Fruit fly (Drosophila melanogaster) whole organism, embryonic: ENCODE measurements around the gene Mo25.
A peak's percentile ranks its signal among the peaks of the same experiment; 100 is the strongest.

Source experiments
- ATbp ChIP-seq: fragments of 200-800 bp; sonication (Bioruptor generic); optimal IDR thresholded peaks from 2 replicates; lab custom pipeline; 2017; ENCODE audit warnings: missing biosample characterization, mild to moderate bottlenecking, missing genetic modification characterization, missing genetic modification reagents
- Bgb ChIP-seq: fragments of 200-800 bp; sonication (Bioruptor generic); IDR thresholded peaks from 2 replicates; pipeline ENCODE4 v1.3.6; 2022; ENCODE audit warnings: missing biosample characterization, missing genetic modification characterization; ENCODE audit not compliant: partially characterized antibody
- CG10565 ChIP-seq: fragments of 200-800 bp; sonication (Bioruptor generic); optimal IDR thresholded peaks from 3 replicates; lab custom pipeline; 2016; ENCODE audit warnings: missing biosample characterization, mild to moderate bottlenecking, missing genetic modification characterization
- CG12236 ChIP-seq: fragments of 200-800 bp; sonication (Bioruptor generic); optimal IDR thresholded peaks from 2 replicates; lab custom pipeline; 2016; ENCODE audit warnings: missing biosample characterization, missing genetic modification characterization
- CG12299 ChIP-seq: fragments of 200-800 bp; sonication (Bioruptor generic); optimal IDR thresholded peaks from 2 replicates; lab custom pipeline; 2018; ENCODE audit warnings: missing biosample characterization, mild to moderate bottlenecking, missing genetic modification characterization
- CG13296 ChIP-seq: fragments of 200-800 bp; sonication (Bioruptor generic); optimal IDR thresholded peaks from 3 replicates; lab custom pipeline; 2018; ENCODE audit warnings: missing biosample characterization, mild to moderate bottlenecking, missing genetic modification characterization
- CG16815 ChIP-seq: fragments of 200-800 bp; sonication (Bioruptor generic); optimal IDR thresholded peaks from 3 replicates; lab custom pipeline; 2017; ENCODE audit warnings: missing biosample characterization, mild to moderate bottlenecking, missing genetic modification characterization
- CG16863 ChIP-seq: fragments of 200-800 bp; sonication (Bioruptor generic); optimal IDR thresholded peaks from 3 replicates; lab custom pipeline; 2016; ENCODE audit warnings: missing biosample characterization, missing genetic modification characterization
- CG17186 ChIP-seq: fragments of 200-800 bp; sonication (Bioruptor generic); optimal IDR thresholded peaks from 3 replicates; lab custom pipeline; 2017; ENCODE audit warnings: missing biosample characterization, missing genetic modification reagents, missing genetic modification characterization
- CG17328 ChIP-seq: fragments of 200-800 bp; sonication (Bioruptor generic); IDR thresholded peaks from 2 replicates; pipeline ENCODE4 v1.3.6; 2022; ENCODE audit warnings: missing biosample characterization, missing genetic modification characterization
- CG18764 ChIP-seq: fragments of 200-800 bp; sonication (Bioruptor generic); optimal IDR thresholded peaks from 3 replicates; lab custom pipeline; 2016; ENCODE audit warnings: missing biosample characterization, missing genetic modification characterization
- CG30020 ChIP-seq: fragments of 200-800 bp; optimal IDR thresholded peaks from 2 replicates; lab custom pipeline; 2019; ENCODE audit warnings: missing biosample characterization, mild to moderate bottlenecking, missing genetic modification characterization, moderate library complexity
- CG31365 ChIP-seq: fragments of 200-800 bp; sonication (Bioruptor generic); optimal IDR thresholded peaks from 2 replicates; lab custom pipeline; 2018; ENCODE audit warnings: missing biosample characterization, mild to moderate bottlenecking, missing genetic modification characterization
- CG6254 ChIP-seq: fragments of 200-800 bp; sonication (Bioruptor generic); optimal IDR thresholded peaks from 3 replicates; lab custom pipeline; 2017; ENCODE audit warnings: mild to moderate bottlenecking, missing biosample characterization, missing genetic modification reagents, missing genetic modification characterization
- CG7271 ChIP-seq: fragments of 200-800 bp; sonication (Bioruptor generic); optimal IDR thresholded peaks from 2 replicates; lab custom pipeline; 2018; ENCODE audit warnings: missing biosample characterization, mild to moderate bottlenecking, missing genetic modification characterization, moderate library complexity
- CG8281 ChIP-seq: fragments of 200-800 bp; sonication (Bioruptor generic); optimal IDR thresholded peaks from 2 replicates; lab custom pipeline; 2018; ENCODE audit warnings: missing biosample characterization, mild to moderate bottlenecking, missing genetic modification characterization, moderate library complexity
- Chrac-16 ChIP-seq: fragments of 200-800 bp; sonication (Bioruptor generic); optimal IDR thresholded peaks from 3 replicates; lab custom pipeline; 2016; ENCODE audit warnings: missing biosample characterization, missing genetic modification characterization
- Dfd ChIP-seq, 2 experiments: fragments of >200 bp; optimal IDR thresholded peaks; 2 replicates each; lab custom pipeline; 2017; ENCODE audit warnings: missing biosample characterization in 2 of 2, missing genetic modification characterization in 2 of 2
- Dll ChIP-seq: fragments of 200-800 bp; sonication (Bioruptor generic); IDR thresholded peaks from 4 replicates; pipeline ENCODE4 v1.3.6; 2022; ENCODE audit warnings: missing biosample characterization, missing genetic modification characterization; ENCODE audit not compliant: partially characterized antibody
- HHEX ChIP-seq: fragments of 200-800 bp; sonication (Bioruptor generic); optimal IDR thresholded peaks from 3 replicates; lab custom pipeline; 2017; ENCODE audit warnings: missing biosample characterization, mild to moderate bottlenecking, missing genetic modification characterization, missing genetic modification reagents
- HLH3B ChIP-seq: fragments of 200-800 bp; sonication (Bioruptor generic); IDR thresholded peaks from 2 replicates; pipeline ENCODE4 v1.3.6; 2022; ENCODE audit warnings: missing biosample characterization, missing genetic modification characterization
- Lpt ChIP-seq: fragments of >200 bp; optimal IDR thresholded peaks from 2 replicates; lab custom pipeline; 2018; ENCODE audit warnings: missing biosample characterization, missing genetic modification characterization
- Med ChIP-seq: fragments of 200-800 bp; sonication (Bioruptor generic); peaks from one replicate; lab custom pipeline; 2016; ENCODE audit warnings: missing biosample characterization, missing genetic modification characterization, mild to moderate bottlenecking, inconsistent platforms, moderate library complexity
- Mes4 ChIP-seq: fragments of 200-800 bp; sonication (Bioruptor generic); optimal IDR thresholded peaks from 2 replicates; lab custom pipeline; 2016; ENCODE audit warnings: missing biosample characterization, missing genetic modification characterization
- NC2α ChIP-seq: fragments of 200-800 bp; sonication (Bioruptor generic); optimal IDR thresholded peaks from 2 replicates; lab custom pipeline; 2016; ENCODE audit warnings: missing biosample characterization, missing genetic modification characterization
- NFAT ChIP-seq: fragments of 200-800 bp; sonication (Bioruptor generic); IDR thresholded peaks from 2 replicates; pipeline ENCODE4 v1.3.6; 2022; ENCODE audit warnings: missing biosample characterization, missing genetic modification characterization
- Nf-YC ChIP-seq: fragments of 200-800 bp; optimal IDR thresholded peaks from 3 replicates; lab custom pipeline; 2019; ENCODE audit warnings: missing biosample characterization, mild to moderate bottlenecking, missing genetic modification characterization, moderate library complexity
- Oli ChIP-seq: fragments of 200-800 bp; sonication (Bioruptor generic); optimal IDR thresholded peaks from 2 replicates; lab custom pipeline; 2018; ENCODE audit warnings: missing biosample characterization, mild to moderate bottlenecking, missing genetic modification characterization, moderate library complexity
- Opbp ChIP-seq: fragments of 200-800 bp; sonication (Bioruptor generic); IDR thresholded peaks from 3 replicates; pipeline ENCODE4 v1.3.6; 2022; ENCODE audit warnings: missing biosample characterization, missing genetic modification characterization; ENCODE audit not compliant: partially characterized antibody
- Six4 ChIP-seq: fragments of 200-800 bp; sonication (Bioruptor generic); optimal IDR thresholded peaks from 2 replicates; lab custom pipeline; 2016; ENCODE audit warnings: missing biosample characterization, missing genetic modification characterization
- Ssrp ChIP-seq: fragments of 200-800 bp; sonication (Bioruptor generic); optimal IDR thresholded peaks from 2 replicates; lab custom pipeline; 2018; ENCODE audit warnings: missing biosample characterization, mild to moderate bottlenecking, missing genetic modification characterization, moderate library complexity
- TFAM ChIP-seq: fragments of 200-800 bp; sonication (Bioruptor generic); optimal IDR thresholded peaks from 2 replicates; lab custom pipeline; 2017; ENCODE audit warnings: missing biosample characterization, missing genetic modification characterization, inconsistent platforms
- cato ChIP-seq: fragments of 200-800 bp; sonication (Bioruptor generic); optimal IDR thresholded peaks from 2 replicates; lab custom pipeline; 2016; ENCODE audit warnings: missing biosample characterization, missing genetic modification characterization, borderline replicate concordance
- corto ChIP-seq: fragments of 200-800 bp; sonication (Bioruptor generic); optimal IDR thresholded peaks from 2 replicates; lab custom pipeline; 2016; ENCODE audit warnings: missing biosample characterization, mild to moderate bottlenecking, missing genetic modification characterization, moderate library complexity
- dysf ChIP-seq: fragments of 200-800 bp; sonication (Bioruptor generic); IDR thresholded peaks from 3 replicates; pipeline ENCODE4 v1.3.6; 2022; ENCODE audit warnings: missing biosample characterization, missing genetic modification characterization
- esg ChIP-seq: fragments of 200-800 bp; sonication (Bioruptor generic); conservative IDR thresholded peaks from 2 replicates; pipeline ENCODE4 v1.3.6; 2022; ENCODE audit warnings: missing biosample characterization, missing genetic modification characterization
- fd64A ChIP-seq: fragments of 200-800 bp; sonication (Bioruptor generic); optimal IDR thresholded peaks from 3 replicates; lab custom pipeline; 2018; ENCODE audit warnings: missing biosample characterization, mild to moderate bottlenecking, missing genetic modification characterization
- grn ChIP-seq: fragments of 200-800 bp; sonication (Bioruptor generic); optimal IDR thresholded peaks from 3 replicates; lab custom pipeline; 2017; ENCODE audit warnings: missing biosample characterization, missing genetic modification characterization
- gsb-n ChIP-seq: fragments of 200-800 bp; sonication (Bioruptor generic); optimal IDR thresholded peaks from 3 replicates; lab custom pipeline; 2018; ENCODE audit warnings: missing biosample characterization, mild to moderate bottlenecking, missing genetic modification characterization
- h ChIP-seq: fragments of >200 bp; optimal IDR thresholded peaks from 2 replicates; lab custom pipeline; 2017
- hb ChIP-seq: fragments of 200-800 bp; sonication (Bioruptor generic); IDR thresholded peaks from 3 replicates; pipeline ENCODE4 v1.3.6; 2022; ENCODE audit warnings: missing biosample characterization, missing genetic modification characterization; ENCODE audit not compliant: partially characterized antibody
- kah ChIP-seq: fragments of 200-800 bp; sonication (Bioruptor generic); optimal IDR thresholded peaks from 2 replicates; lab custom pipeline; 2018; ENCODE audit warnings: missing biosample characterization, mild to moderate bottlenecking, missing genetic modification characterization
- mld ChIP-seq: fragments of 200-800 bp; sonication (Bioruptor generic); IDR thresholded peaks from 3 replicates; pipeline ENCODE4 v1.3.6; 2022; ENCODE audit warnings: missing biosample characterization, missing genetic modification characterization; ENCODE audit not compliant: partially characterized antibody
- org-1 ChIP-seq: fragments of 200-800 bp; sonication (Bioruptor generic); optimal IDR thresholded peaks from 2 replicates; lab custom pipeline; 2017; ENCODE audit warnings: missing biosample characterization, missing genetic modification characterization
- sens-2 ChIP-seq: fragments of 200-800 bp; sonication (Bioruptor generic); IDR thresholded peaks from 2 replicates; pipeline ENCODE4 v1.3.6; 2022; ENCODE audit warnings: missing biosample characterization, missing genetic modification characterization
- sug ChIP-seq: fragments of 200-800 bp; optimal IDR thresholded peaks from 2 replicates; lab custom pipeline; 2019; ENCODE audit warnings: missing biosample characterization, mild to moderate bottlenecking, missing genetic modification characterization, moderate library complexity
- tll ChIP-seq, 2 experiments: fragments of 200-800 bp in 1 of 2; fragments of >200 bp in 1 of 2; sonication (Bioruptor generic) in 1 of 2; optimal IDR thresholded peaks; 2 replicates each; lab custom pipeline; 2017 to 2019; ENCODE audit warnings: missing biosample characterization in 2 of 2, missing genetic modification characterization in 2 of 2, mild to moderate bottlenecking in 1 of 2, moderate library complexity in 1 of 2
- tna ChIP-seq: fragments of 200-800 bp; sonication (Bioruptor generic); IDR thresholded peaks from 2 replicates; pipeline ENCODE4 v1.3.6; 2022; ENCODE audit warnings: missing biosample characterization, missing genetic modification characterization; ENCODE audit not compliant: partially characterized antibody
- twi ChIP-seq: fragments of 200-800 bp; optimal IDR thresholded peaks from 2 replicates; lab custom pipeline; 2019; ENCODE audit warnings: missing biosample characterization, mild to moderate bottlenecking, missing genetic modification characterization, moderate library complexity
- tx ChIP-seq: fragments of 200-800 bp; sonication (Bioruptor generic); optimal IDR thresholded peaks from 2 replicates; lab custom pipeline; 2016; ENCODE audit warnings: missing biosample characterization, missing genetic modification characterization
- zf30C ChIP-seq: fragments of 200-800 bp; sonication (Bioruptor generic); optimal IDR thresholded peaks from 3 replicates; lab custom pipeline; 2018; ENCODE audit warnings: missing biosample characterization, mild to moderate bottlenecking, missing genetic modification characterization

Gene Mo25

DNA sequence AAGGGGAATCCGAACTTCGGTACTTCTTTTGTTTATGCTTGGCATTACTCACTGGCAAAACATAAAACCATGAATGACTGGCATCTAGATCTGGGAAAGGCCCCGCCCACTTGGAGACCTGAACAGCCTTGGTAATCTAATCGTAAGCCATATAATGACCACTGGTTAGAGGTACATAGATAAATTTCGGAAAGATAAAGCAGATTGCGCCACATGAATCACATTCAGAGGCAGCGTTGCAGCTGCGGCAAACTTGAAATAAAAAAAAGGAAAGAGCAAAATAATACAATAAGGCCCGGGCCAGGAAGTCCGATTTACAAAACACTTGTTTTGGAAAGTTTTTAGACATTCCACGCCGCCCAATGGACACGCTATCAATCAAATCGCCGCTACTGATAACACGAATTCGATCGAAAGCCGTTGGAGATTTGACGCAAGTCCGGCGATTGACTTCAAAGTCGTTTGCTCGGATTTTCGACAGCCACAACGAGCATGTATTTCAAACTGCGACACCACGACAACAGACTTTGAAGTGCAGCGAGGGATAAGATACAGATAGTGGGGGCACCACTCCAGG is 49.0 kb upstream of the Mo25 start (continued):
- TF ChIP-seq Dll (GFP tag; lab: Robert Waterston, UW) (no peak), CG16815 (GFP tag; lab: Kevin White, UChicago) (no peak), hb (no peak), dysf (GFP tag; lab: Robert Waterston, UW) (no peak), corto (GFP tag; lab: Kevin White, UChicago) (no peak), CG17328 (GFP tag; lab: Robert Waterston, UW) (no peak), Six4 (GFP tag; lab: Kevin White, UChicago) (no peak), Oli (tag; lab: Kevin White, UChicago) (no peak), h (lab: Kevin White, UChicago) (no peak), fd64A (GFP tag; lab: Kevin White, UChicago) (no peak), cato (GFP tag; lab: Kevin White, UChicago) (no peak), Opbp (0 out of 3 replicates have a peak, but pooled peaks have one; percentile 5), Med (GFP tag; lab: Kevin White, UChicago) (no peak), Dfd (GFP tag; optimal IDR thresholded peaks at IDR 0.05; lab: Kevin White, UChicago) (no peak), CG30020 (tag; lab: Kevin White, UChicago) (no peak), CG12236 (GFP tag; lab: Kevin White, UChicago) (no peak), sug (tag; lab: Kevin White, UChicago) (peak; percentile 89), CG12299 (tag; lab: Kevin White, UChicago) (no peak), CG8281 (tag; lab: Kevin White, UChicago) (no peak), CG31365 (tag; lab: Kevin White, UChicago) (no peak), tll (GFP tag; optimal IDR thresholded peaks at IDR 0.05; lab: Kevin White, UChicago) (no peak), NFAT (GFP tag; lab: Robert Waterston, UW) (no peak), twi (no peak), tx (GFP tag; lab: Kevin White, UChicago) (no peak), ATbp (no peak), grn (GFP tag; lab: Kevin White, UChicago) (peak; percentile 97), CG6254 (GFP tag; lab: Kevin White, UChicago) (no peak), Nf-YC (tag; lab: Kevin White, UChicago) (peak; percentile 1), kah (GFP tag; lab: Kevin White, UChicago) (no peak), mld (GFP tag; lab: Robert Waterston, UW) (no peak), CG13296 (GFP tag; lab: Kevin White, UChicago) (no peak), sens-2 (GFP tag; lab: Robert Waterston, UW) (no peak), HHEX (no peak), Lpt (GFP tag; lab: Kevin White, UChicago) (no peak), Bgb (GFP tag; lab: Robert Waterston, UW) (no peak), Ssrp (tag; lab: Kevin White, UChicago) (no peak), Chrac-16 (no peak), CG10565 (no peak), tna (GFP tag; lab: Robert Waterston, UW) (no peak), CG16863 (GFP tag; lab: Kevin White, UChicago) (no peak), TFAM (no peak), esg (no peak), gsb-n (tag; lab: Kevin White, UChicago) (no peak), NC2α (no peak), zf30C (no peak), HLH3B (GFP tag; lab: Robert Waterston, UW) (no peak), CG17186 (GFP tag; lab: Kevin White, UChicago) (no peak), CG18764 (GFP tag; lab: Kevin White, UChicago) (no peak), Mes4 (GFP tag; lab: Kevin White, UChicago) (no peak), org-1 (GFP tag; lab: Kevin White, UChicago) (no peak), CG7271 (tag; lab: Kevin White, UChicago) (no peak)
